Fruit fly (Drosophila melanogaster): ENCODE measurements around the gene CG31321.

DNA sequence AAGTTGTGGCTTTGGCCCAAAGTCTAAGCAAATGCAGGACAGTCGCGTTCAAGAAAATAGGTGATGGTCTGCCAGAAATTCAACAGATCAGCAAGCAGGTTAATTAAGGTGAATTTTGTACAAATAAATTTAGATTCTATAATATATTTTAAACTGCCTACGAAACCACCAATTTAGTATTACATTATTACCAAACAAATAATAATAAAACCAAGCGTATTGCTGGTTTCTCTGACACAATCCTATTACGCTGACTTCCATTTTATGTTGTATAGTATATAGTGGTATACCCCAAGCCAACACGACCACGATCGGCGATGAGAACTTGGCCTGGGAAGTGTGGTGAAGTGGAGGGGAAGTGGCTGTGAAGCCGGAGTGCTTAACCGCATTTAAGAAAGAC lies 18.7 kb upstream of the CG31321 start:
- no peak for TF ChIP-seq CG8478 (optimal IDR thresholded peaks at IDR 0.05)
- TF ChIP-seq CTCF (optimal IDR thresholded peaks at IDR 0.05): no peak

All from S2 (cell line).